Worm (Caenorhabditis elegans): ENCODE data around the gene C41H7.2.

Gene C41H7.2

DNA sequence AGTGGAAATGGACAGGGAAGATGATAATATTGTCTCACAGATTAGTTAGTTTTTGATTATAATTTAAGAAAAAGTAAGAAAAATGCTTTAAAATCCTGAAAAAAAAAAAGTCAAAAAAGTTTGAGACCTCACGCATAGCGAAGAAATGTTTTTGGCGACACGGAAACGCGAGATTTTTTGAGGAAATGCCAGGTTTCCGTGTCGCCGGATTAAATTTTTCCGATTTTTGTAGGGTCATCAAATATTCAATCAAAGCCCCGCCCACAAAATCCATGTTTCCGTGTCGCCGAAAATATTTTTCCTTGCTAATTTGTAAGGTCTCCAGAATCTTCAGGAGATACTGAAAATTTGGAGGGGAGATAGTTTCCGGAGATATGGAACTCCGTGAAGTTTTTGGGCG, 22.3 kb upstream of the C41H7.2 start:
- no peak for TF ChIP-seq unc-62 (GFP tag; optimal IDR thresholded peaks at IDR 0.05)

DNA sequence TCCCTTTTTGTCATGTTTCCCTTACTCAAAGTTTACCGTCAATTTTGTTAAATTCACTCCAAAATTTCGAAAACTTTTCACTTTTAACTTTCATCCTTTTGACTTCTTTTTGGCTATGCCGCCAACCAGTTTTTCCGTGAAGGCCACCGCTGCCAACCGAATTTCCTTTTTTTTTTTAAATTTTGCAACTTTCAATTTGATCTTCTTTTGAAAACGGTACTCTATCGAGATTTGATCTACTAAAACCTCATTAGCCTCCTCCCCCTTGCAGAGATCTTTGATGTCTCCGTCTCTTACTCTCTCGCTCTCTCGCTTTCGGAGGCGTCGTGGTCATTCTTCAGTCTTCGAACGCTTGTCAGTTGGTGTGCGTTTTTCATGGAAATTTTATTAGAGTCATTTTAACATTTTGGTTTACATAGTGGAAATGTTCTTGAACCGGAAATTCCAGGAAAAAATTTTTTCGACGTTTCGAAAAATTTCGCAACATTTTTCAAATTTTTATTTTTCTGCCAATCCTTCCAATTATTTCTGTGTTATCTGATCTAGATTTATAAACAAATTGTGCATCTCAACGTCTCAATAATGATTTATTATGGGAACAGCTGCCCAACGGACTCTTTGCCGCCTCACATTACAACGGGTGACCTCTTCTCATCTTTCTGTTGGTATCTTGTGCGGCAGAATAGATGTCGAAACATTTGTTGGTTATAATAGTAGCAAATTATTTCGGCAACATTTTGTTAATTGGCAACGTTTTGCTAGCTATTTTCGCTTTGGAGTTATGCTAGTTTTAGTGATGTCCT, 19.8 kb upstream of the C41H7.2 start:
- TF ChIP-seq unc-62 (GFP tag; optimal IDR thresholded peaks at IDR 0.05), result no peak

DNA sequence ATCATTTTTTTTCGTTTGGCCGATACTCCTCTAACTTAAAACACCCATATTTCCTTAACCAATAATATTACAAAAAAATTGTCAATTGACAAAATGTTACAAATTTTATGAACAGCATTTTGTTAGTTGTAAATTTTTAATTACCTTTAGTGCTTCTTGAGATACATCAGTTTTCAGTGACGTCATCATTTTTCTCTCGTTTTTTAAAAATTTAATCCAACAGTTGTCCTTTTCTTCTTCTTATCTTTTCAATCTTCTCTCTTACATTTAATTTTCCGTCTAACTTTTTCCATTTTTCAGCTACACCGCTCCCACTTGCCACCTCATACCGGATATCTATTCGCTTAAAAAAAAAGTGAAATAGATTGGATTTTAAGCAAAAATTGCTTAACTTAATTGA, 17.9 kb upstream of the C41H7.2 start, which contains the start of gene lido-8:
Gene lido-8 (plus strand): TSS at position 301 of the 400 bp plus-strand sequence.
- no peak for TF ChIP-seq unc-62 (GFP tag; optimal IDR thresholded peaks at IDR 0.05)

DNA sequence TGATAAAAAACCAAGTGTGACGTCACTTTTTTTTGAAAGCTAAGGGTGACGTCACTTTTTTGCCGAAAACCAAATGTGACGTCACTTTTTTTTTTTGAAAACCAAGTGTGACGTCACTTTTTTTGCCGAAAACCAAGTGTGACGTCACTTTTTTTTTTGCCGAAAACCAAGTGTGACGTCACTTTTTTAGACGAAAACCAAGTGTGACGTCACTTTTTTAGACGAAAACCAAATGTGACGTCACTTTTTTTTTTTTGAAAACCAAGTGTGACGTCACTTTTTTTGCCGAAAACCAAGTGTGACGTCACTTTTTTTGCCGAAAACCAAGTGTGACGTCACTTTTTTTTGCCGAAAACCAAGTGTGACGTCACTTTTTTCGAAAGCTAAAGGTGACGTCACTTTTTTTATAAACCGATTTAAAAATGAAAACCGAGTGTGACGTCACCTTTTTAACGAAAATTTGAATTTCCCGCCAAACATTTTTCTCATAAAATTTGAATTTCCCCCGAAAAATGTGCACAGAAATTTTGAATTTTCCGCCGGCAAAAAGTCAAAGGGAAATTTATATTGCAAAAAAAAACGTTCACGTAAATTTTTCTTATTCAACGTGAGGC, 16.7 kb upstream of the C41H7.2 start:
- no peak for TF ChIP-seq unc-62 (GFP tag; optimal IDR thresholded peaks at IDR 0.05)

DNA sequence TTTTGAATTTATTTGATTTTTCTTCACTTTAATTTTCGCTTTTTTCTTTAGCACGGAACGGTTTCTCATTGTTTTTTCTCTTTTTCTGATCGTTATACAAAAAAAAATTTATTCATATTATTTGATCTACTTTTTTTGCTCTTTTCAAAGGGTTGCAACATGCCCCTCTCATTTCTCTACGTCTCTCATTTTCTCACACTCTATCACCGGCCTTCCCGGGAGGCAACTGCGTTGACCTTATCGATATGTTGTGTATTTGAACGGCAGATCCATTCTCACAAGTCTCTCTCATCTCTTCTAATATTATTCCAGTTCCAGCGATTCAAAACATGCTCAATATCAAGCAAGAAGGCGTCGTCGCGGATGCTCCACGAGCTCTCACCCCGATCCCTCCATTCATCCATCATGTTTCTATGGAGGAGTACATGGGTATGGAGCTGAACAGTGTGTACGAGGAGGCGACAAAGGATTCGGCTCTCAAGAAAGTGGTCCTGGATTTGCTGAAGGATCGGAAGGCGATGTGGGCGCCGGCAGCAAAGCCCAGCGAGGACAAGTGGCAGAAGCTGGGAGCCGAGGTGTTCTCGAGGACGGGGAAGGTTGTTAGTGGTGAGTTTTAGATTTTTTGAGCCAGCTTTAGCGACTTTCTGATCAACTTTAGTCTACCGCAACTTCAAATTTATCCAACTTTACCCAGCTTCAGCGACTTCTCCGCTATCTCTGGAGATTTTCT, 13.9 kb upstream of the C41H7.2 start, which contains the start of gene lido-9:
Gene lido-9 (plus strand): TSS at position 234 of the 730 bp plus-strand sequence.
- no peak for TF ChIP-seq unc-62 (GFP tag; optimal IDR thresholded peaks at IDR 0.05)

DNA sequence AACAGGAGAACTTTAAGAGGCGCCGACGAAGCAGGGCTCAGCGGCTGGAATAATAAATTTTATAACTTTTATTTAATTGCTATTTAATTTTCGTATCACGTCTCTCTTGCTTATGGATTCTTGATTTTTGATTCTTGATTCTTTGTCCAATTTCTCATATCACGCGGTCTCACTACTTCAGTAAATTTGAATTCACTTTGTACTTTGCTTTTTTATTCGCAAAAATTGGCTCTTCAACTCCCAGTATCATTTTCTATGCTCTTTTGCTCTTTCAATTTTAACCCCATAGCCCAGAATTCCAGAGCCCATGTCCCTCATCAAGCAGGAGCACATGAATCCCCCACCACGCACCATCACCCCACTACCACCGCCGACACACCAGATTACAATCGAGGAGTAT, 12.4 kb upstream of the C41H7.2 start, which contains the start of gene lido-10:
Gene lido-10 (plus strand): TSS at position 301 of the 400 bp plus-strand sequence.
- TF ChIP-seq unc-62 (GFP tag; optimal IDR thresholded peaks at IDR 0.05), result no peak

DNA sequence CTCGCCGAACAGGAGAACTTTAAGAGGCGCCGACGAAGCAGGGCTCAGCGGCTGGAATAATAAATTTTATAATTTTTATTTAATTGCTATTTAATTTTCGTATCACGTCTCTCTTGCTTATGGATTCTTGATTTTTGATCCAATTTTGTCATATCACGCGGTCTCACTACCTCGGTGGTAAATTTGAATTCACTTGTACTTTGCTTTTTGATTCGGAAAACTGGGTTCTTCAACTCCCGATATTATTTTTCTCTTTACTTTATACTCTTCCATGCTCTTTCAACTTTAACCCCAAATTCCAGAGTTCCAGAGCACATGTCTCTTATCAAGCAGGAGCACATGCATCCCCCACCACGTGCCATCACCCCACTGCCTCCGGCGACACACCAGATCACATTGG, 10.9 kb upstream of the C41H7.2 start, which contains the start of gene lido-11:
Gene lido-11 (plus strand): TSS at position 301 of the 400 bp plus-strand sequence.
- TF ChIP-seq unc-62 (GFP tag; optimal IDR thresholded peaks at IDR 0.05), result no peak

DNA sequence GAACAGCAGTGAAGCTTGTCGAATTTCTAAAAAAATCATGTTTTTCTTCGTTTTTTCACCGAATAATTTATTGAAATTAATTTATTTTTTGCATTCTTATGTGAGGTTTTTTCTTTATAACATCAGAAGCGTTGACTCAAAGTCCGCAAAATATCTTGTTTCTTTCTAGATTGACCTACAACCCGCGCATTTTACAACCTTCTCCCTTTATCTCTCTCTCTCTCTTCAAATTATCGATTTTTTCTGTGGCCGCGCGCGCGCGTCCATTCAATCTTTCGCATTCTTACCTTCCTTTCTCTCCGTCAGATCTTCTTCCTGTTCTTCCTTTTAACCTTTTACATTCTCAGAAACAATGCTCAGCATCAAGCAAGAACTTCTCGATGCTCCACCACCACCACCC, 9.1 kb upstream of the C41H7.2 start, which contains the start of gene lido-12:
Gene lido-12 (plus strand): TSS at position 301 of the 400 bp plus-strand sequence.
- no peak for TF ChIP-seq unc-62 (GFP tag; optimal IDR thresholded peaks at IDR 0.05)

DNA sequence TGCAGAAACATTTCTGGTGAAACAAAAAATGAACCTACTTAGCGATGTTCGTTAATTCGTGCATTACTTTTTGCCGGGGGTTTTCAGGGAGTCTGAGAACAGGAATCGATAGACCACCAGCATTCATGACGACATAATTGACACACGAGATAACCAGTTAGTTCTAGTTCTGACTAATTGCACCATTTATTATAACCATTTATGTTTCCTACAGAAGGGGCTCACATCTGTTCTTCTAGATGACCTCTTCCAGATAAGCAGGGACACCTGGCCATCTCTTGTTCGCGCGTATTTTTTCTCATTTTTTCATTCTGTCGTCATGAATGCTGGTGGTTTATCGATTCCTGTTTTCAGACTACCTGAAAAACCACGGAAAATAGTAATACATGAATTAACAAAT, 6.2 kb upstream of the C41H7.2 start, which contains the start of gene sdz-5:
Gene sdz-5 (plus strand): TSS at position 301 of the 400 bp plus-strand sequence.
- TF ChIP-seq unc-62 (GFP tag; optimal IDR thresholded peaks at IDR 0.05), result no peak

DNA sequence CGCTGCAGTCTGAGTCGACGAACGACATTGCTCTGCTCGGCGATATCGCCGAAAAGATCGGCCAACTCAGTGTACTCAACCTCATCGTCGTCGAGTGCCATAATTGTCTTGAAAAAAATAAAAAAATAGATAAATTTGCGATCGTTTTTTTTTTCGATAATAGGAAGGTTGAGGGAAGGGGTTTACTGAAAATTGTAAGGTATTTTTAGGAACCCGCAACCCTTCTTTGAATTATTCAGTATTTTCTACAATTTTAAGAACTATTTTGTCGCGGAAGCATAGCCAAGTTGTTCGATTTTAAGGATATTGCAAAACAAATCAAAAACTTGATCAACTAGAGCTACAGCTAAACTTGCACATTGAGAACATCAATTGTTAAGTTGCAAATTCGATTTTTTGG, 2.5 kb upstream of the C41H7.2 start, which contains the start of gene C41H7.9:
Gene C41H7.9 (minus strand): TSS at position 101 of the 400 bp plus-strand sequence.
- no peak for TF ChIP-seq unc-62 (GFP tag; optimal IDR thresholded peaks at IDR 0.05)

DNA sequence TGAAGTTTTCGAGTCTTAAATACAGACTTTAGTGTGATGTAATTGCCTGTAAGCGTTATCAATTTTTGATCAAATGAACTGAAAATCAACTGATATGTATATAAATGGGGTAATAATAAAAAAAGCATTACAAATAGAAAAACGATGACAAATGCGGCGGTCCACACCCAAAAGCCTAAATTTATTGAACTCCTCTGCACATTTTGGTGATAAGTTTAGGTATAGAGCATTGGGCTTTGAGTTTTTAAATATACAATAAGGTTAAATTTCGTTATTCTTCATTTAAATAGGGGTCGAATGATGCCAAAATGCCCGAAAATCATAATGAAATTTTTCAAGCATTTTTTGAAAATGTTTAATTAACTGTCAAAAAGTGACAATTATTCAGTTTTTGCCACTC, 5.2 kb downstream of the C41H7.2 start, which contains the start of gene clec-3:
Gene clec-3 (minus strand): TSS at position 101 of the 400 bp plus-strand sequence.
- TF ChIP-seq unc-62 (GFP tag; optimal IDR thresholded peaks at IDR 0.05), result no peak

DNA sequence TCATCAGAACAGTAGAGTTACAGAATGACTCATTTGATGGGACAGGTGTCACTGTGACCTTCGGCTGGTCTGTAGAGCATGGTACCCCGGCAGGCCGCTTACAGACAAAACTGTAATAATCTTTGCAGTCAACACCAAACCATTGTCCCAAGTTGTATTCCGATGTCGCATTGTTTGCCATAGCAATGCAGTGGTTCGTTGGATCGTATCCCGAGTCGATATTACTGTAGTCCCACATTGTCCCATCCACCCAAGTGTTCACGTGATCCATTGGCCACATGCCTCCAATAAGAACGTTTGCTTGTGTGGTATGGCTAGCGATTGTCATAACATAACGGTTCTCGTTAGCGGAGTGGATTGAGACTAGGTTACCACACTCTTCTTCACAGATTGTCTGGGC, 6.3 kb downstream of the C41H7.2 start:
- no peak for TF ChIP-seq unc-62 (GFP tag; optimal IDR thresholded peaks at IDR 0.05)

DNA sequence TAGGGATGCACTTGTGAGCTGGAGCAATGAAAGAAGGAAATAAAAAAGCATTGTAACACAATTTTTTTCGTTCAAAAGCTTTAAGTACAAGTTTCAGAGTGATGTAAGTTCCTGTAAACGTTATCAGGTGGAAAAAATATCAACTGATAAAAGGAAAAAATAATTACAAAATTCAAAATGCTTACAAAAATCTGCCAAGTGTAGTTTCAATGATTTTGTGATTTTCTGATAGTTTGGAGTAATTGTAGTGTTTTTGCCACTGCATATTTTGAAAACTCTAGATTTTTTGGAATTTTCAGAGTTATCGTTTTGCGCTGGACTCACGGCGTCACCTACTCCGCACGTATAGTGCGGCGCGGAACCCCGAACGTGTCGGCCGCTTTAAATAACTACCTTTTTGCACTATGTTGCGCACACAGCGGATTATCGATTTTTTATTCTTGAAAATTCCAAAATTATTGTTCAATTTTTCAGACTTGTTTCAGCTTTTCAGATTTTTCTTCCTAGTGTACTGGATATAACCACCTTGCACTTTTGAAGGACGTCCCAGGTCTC, 8.8 kb downstream of the C41H7.2 start, which contains the start of gene clec-2:
Gene clec-2 (minus strand): TSS at position 51 of the 555 bp plus-strand sequence.
- no peak for TF ChIP-seq unc-62 (GFP tag; optimal IDR thresholded peaks at IDR 0.05)

DNA sequence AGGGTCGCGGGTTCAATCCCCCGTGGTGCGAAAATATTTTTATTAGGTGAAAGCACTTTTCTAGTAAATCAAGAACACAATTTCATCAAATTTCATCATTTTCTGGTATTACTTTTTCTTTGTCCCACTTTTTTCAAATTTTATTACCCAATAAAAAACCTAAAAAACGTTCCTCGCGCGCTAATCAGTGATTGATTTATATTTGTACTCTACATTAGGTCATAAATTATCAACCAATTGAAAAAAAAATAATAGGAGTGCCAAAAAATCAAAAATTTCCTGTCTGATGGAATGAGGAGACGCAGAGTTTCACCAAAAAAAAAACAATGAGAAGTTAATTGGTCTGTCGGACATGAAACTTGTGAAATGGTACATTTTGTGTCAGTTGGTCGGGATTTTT, 10.0 kb downstream of the C41H7.2 start:
- no peak for TF ChIP-seq unc-62 (GFP tag; optimal IDR thresholded peaks at IDR 0.05)

DNA sequence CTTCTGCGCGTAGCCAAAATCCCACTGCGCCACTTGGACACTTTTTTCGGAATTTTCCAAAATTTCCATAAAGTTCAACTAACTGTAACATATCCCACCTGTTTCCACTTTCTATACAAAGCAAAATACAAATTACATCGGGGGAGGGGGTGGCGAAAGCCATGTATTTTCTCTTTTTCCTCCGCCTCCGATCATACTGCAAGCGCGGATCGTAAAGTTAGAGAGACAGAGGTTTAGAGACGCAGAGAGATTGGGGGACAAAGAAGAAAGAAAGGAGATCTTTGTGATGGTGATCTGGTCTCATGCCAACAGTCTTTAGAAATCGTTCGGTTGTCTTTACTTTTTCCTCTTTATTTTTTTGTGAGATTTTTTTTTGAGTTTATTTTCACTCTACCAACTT, 13.6 kb downstream of the C41H7.2 start:
- TF ChIP-seq unc-62 (GFP tag; optimal IDR thresholded peaks at IDR 0.05), result no peak

All from whole organism, dauer.